Worm (Caenorhabditis elegans) whole organism, young adult: ENCODE results near the gene act-5.

Source experiments
- F10E7.11 ChIP-seq: sonication (generic microtip); optimal IDR thresholded peaks from 2 replicates; lab custom pipeline; 2017; ENCODE audit warnings: mild to moderate bottlenecking, missing genetic modification characterization, moderate library complexity, missing compliant biosample characterization
- mes-4 ChIP-seq: sonication (generic microtip); optimal IDR thresholded peaks from 2 replicates; lab custom pipeline; 2016; ENCODE audit warnings: missing genotype, missing genetic modification characterization, missing compliant biosample characterization
- nfya-2 ChIP-seq: fragments of 200-800 bp; sonication (Bioruptor generic); IDR thresholded peaks from 2 replicates; pipeline ENCODE4 v1.3.6; 2022; ENCODE audit warnings: missing genetic modification reagents, missing genetic modification characterization, missing compliant biosample characterization
- nhr-90 ChIP-seq: sonication (generic microtip); optimal IDR thresholded peaks from 2 replicates; lab custom pipeline; 2016; ENCODE audit warnings: missing genotype, mild to moderate bottlenecking, missing genetic modification characterization, missing compliant biosample characterization

- TF ChIP-seq mes-4 (tag; lab: Kevin White, UChicago) = no peak
- no peak for TF ChIP-seq nfya-2 (GFP tag; lab: Robert Waterston, UW)
- TF ChIP-seq nhr-90 = no peak
- TF ChIP-seq F10E7.11 = no peak
These were observed 20.8 kb upstream of the act-5 start, which contains the start of gene T12D8.5 for ce11 chrIII:13626692-13627091.
